Worm (Caenorhabditis elegans) whole organism, late embryonic: ENCODE data around the gene pcrg-1.

Experiments
- C08G9.2 ChIP-seq: sonication (generic microtip); optimal IDR thresholded peaks from 2 replicates; lab custom pipeline; 2016; ENCODE audit warnings: mild to moderate bottlenecking, missing genetic modification characterization, moderate library complexity, missing compliant biosample characterization
- C38D4.7 ChIP-seq: fragments of 200-800 bp; sonication (Bioruptor generic); optimal IDR thresholded peaks from 2 replicates; lab custom pipeline; 2018; ENCODE audit warnings: mild to moderate bottlenecking, missing genetic modification characterization, moderate library complexity, missing compliant biosample characterization
- K02D7.2 ChIP-seq: sonication (generic microtip); optimal IDR thresholded peaks from 2 replicates; lab custom pipeline; 2017; ENCODE audit warnings: mild to moderate bottlenecking, missing genetic modification characterization, missing compliant biosample characterization
- K09A11.1 ChIP-seq: sonication (generic microtip); optimal IDR thresholded peaks from 2 replicates; lab custom pipeline; 2017; ENCODE audit warnings: antibody characterized with exemption, mild to moderate bottlenecking, missing genetic modification characterization, missing compliant biosample characterization; ENCODE audit not compliant: insufficient read depth
- T23F11.4 ChIP-seq: fragments of 200-800 bp; sonication (Bioruptor generic); optimal IDR thresholded peaks from 2 replicates; lab custom pipeline; 2018; ENCODE audit warnings: mild to moderate bottlenecking, missing genetic modification characterization, missing compliant biosample characterization
- Y22D7AL.16 ChIP-seq: sonication (generic microtip); optimal IDR thresholded peaks from 2 replicates; lab custom pipeline; 2016; ENCODE audit warnings: missing genetic modification characterization, missing compliant biosample characterization
- ama-1 ChIP-seq: fragments of 150-350 bp; optimal IDR thresholded peaks from 2 replicates; lab custom pipeline; 2014
- ceh-18 ChIP-seq: sonication (generic microtip); optimal IDR thresholded peaks from 2 replicates; lab custom pipeline; 2016; ENCODE audit warnings: missing genetic modification characterization, missing compliant biosample characterization
- ceh-19 ChIP-seq: fragments of 200-800 bp; sonication (Bioruptor generic); optimal IDR thresholded peaks from 2 replicates; lab custom pipeline; 2018; ENCODE audit warnings: mild to moderate bottlenecking, missing genetic modification characterization, missing compliant biosample characterization
- ceh-24 ChIP-seq: sonication (generic microtip); optimal IDR thresholded peaks from 2 replicates; lab custom pipeline; 2016; ENCODE audit warnings: mild to moderate bottlenecking, missing genetic modification characterization, missing compliant biosample characterization
- ceh-30 ChIP-seq: fragments of 150-350 bp; optimal IDR thresholded peaks from 2 replicates; lab custom pipeline; 2014; ENCODE audit warnings: missing biosample characterization, missing genetic modification characterization
- ceh-31 ChIP-seq: sonication (generic microtip); optimal IDR thresholded peaks from 2 replicates; lab custom pipeline; 2016; ENCODE audit warnings: missing genetic modification characterization, missing compliant biosample characterization
- ceh-34 ChIP-seq: sonication (generic microtip); optimal IDR thresholded peaks from 2 replicates; lab custom pipeline; 2016; ENCODE audit warnings: mild to moderate bottlenecking, missing genetic modification characterization, missing compliant biosample characterization
- ceh-45 ChIP-seq: fragments of 200-800 bp; sonication (Bioruptor generic); IDR thresholded peaks from 2 replicates; pipeline ENCODE4 v1.3.6; 2022; ENCODE audit warnings: missing genetic modification reagents, missing genetic modification characterization, missing compliant biosample characterization
- ceh-48 ChIP-seq: sonication (generic microtip); optimal IDR thresholded peaks from 2 replicates; lab custom pipeline; 2016; ENCODE audit warnings: missing genetic modification characterization, inconsistent platforms, missing compliant biosample characterization
- ceh-6 ChIP-seq: fragments of 200-800 bp; sonication (Bioruptor generic); optimal IDR thresholded peaks from 2 replicates; lab custom pipeline; 2018; ENCODE audit warnings: mild to moderate bottlenecking, missing genetic modification characterization, missing compliant biosample characterization
- dmd-4 ChIP-seq: sonication (generic microtip); optimal IDR thresholded peaks from 2 replicates; lab custom pipeline; 2016; ENCODE audit warnings: borderline replicate concordance, missing genetic modification characterization, missing compliant biosample characterization
- elt-4 ChIP-seq: sonication (generic microtip); optimal IDR thresholded peaks from 2 replicates; lab custom pipeline; 2016; ENCODE audit warnings: missing genetic modification characterization, missing compliant biosample characterization
- ets-4 ChIP-seq: sonication (generic microtip); optimal IDR thresholded peaks from 2 replicates; lab custom pipeline; 2016; ENCODE audit warnings: missing genetic modification characterization, missing compliant biosample characterization
- eyg-1 ChIP-seq: sonication (generic microtip); optimal IDR thresholded peaks from 2 replicates; lab custom pipeline; 2016; ENCODE audit warnings: missing genotype, missing genetic modification characterization, missing compliant biosample characterization
- fkh-6 ChIP-seq: sonication (generic microtip); optimal IDR thresholded peaks from 2 replicates; lab custom pipeline; 2016; ENCODE audit warnings: missing genetic modification characterization, missing compliant biosample characterization
- gmeb-2 ChIP-seq: sonication (generic microtip); optimal IDR thresholded peaks from 2 replicates; lab custom pipeline; 2016; ENCODE audit warnings: missing genetic modification characterization, inconsistent platforms, missing compliant biosample characterization
- hlh-15 ChIP-seq: sonication (generic microtip); optimal IDR thresholded peaks from 2 replicates; lab custom pipeline; 2016; ENCODE audit warnings: missing genetic modification characterization, missing compliant biosample characterization
- hlh-30 ChIP-seq: sonication (generic microtip); optimal IDR thresholded peaks from 2 replicates; lab custom pipeline; 2017; ENCODE audit warnings: antibody characterized with exemption, missing genetic modification characterization, missing compliant biosample characterization; ENCODE audit not compliant: insufficient read depth
- madf-2 ChIP-seq: sonication (generic microtip); optimal IDR thresholded peaks from 2 replicates; lab custom pipeline; 2017; ENCODE audit warnings: missing genetic modification characterization, missing compliant biosample characterization
- mec-3 ChIP-seq: sonication (generic microtip); optimal IDR thresholded peaks from 2 replicates; lab custom pipeline; 2016; ENCODE audit warnings: borderline replicate concordance, missing genetic modification characterization, missing compliant biosample characterization
- nfya-1 ChIP-seq: sonication (generic microtip); optimal IDR thresholded peaks from 2 replicates; lab custom pipeline; 2017; ENCODE audit warnings: missing genetic modification characterization, mild to moderate bottlenecking, missing compliant biosample characterization, antibody characterized with exemption, moderate library complexity
- nhr-11 ChIP-seq: fragments of 150-350 bp; optimal IDR thresholded peaks from 2 replicates; lab custom pipeline; 2014; ENCODE audit warnings: missing biosample characterization, missing genetic modification characterization
- npax-4 ChIP-seq: sonication (generic microtip); optimal IDR thresholded peaks from 2 replicates; lab custom pipeline; 2016; ENCODE audit warnings: missing genetic modification characterization, missing compliant biosample characterization
- odd-2 ChIP-seq: sonication (generic microtip); optimal IDR thresholded peaks from 2 replicates; lab custom pipeline; 2017; ENCODE audit warnings: antibody characterized with exemption, mild to moderate bottlenecking, missing genetic modification characterization, missing compliant biosample characterization
- pag-3 ChIP-seq: sonication (generic microtip); optimal IDR thresholded peaks from 2 replicates; lab custom pipeline; 2016; ENCODE audit warnings: missing compliant biosample characterization, missing genetic modification characterization, borderline replicate concordance
- pax-1 ChIP-seq: fragments of 150-350 bp; optimal IDR thresholded peaks from 2 replicates; lab custom pipeline; 2014; ENCODE audit warnings: missing biosample characterization, missing genetic modification characterization
- pha-2 ChIP-seq: sonication (generic microtip); optimal IDR thresholded peaks from 2 replicates; lab custom pipeline; 2017; ENCODE audit warnings: mild to moderate bottlenecking, missing genetic modification characterization, missing compliant biosample characterization
- pha-4 ChIP-seq: fragments of 150-350 bp; optimal IDR thresholded peaks from 2 replicates; lab custom pipeline; 2018; ENCODE audit warnings: missing biosample characterization, missing genetic modification reagents, missing genetic modification characterization
- pqm-1 ChIP-seq: sonication (generic microtip); optimal IDR thresholded peaks from 2 replicates; lab custom pipeline; 2016; ENCODE audit warnings: missing genetic modification characterization, missing compliant biosample characterization
- pros-1 ChIP-seq: fragments of 150-350 bp; optimal IDR thresholded peaks from 2 replicates; lab custom pipeline; 2014; ENCODE audit warnings: missing biosample characterization, missing genetic modification reagents, missing genetic modification characterization
- sdc-2 ChIP-seq: sonication (generic microtip); optimal IDR thresholded peaks from 2 replicates; lab custom pipeline; 2016; ENCODE audit warnings: missing genotype, missing genetic modification characterization, missing compliant biosample characterization
- sox-2 ChIP-seq: fragments of 200-800 bp; sonication (Bioruptor generic); IDR thresholded peaks from 2 replicates; pipeline ENCODE4 v1.3.6; 2022; ENCODE audit warnings: missing genetic modification reagents, missing genetic modification characterization, missing compliant biosample characterization
- syd-9 ChIP-seq: sonication (generic microtip); optimal IDR thresholded peaks from 2 replicates; lab custom pipeline; 2016; ENCODE audit warnings: mild to moderate bottlenecking, missing genetic modification characterization, moderate library complexity, missing compliant biosample characterization
- tbx-2 ChIP-seq: sonication (generic microtip); optimal IDR thresholded peaks from 2 replicates; lab custom pipeline; 2016; ENCODE audit warnings: missing genetic modification characterization, missing compliant biosample characterization
- tbx-7 ChIP-seq: sonication (generic microtip); optimal IDR thresholded peaks from 2 replicates; lab custom pipeline; 2016; ENCODE audit warnings: missing genotype, missing genetic modification characterization, missing compliant biosample characterization
- unc-42 ChIP-seq: sonication (generic microtip); optimal IDR thresholded peaks from 2 replicates; lab custom pipeline; 2016; ENCODE audit warnings: missing genotype, missing genetic modification characterization, missing compliant biosample characterization
- unc-86 ChIP-seq: sonication (generic microtip); optimal IDR thresholded peaks from 2 replicates; lab custom pipeline; 2016; ENCODE audit warnings: missing genetic modification characterization, missing compliant biosample characterization
- ztf-16 ChIP-seq: sonication (generic microtip); optimal IDR thresholded peaks from 2 replicates; lab custom pipeline; 2017; ENCODE audit warnings: missing genetic modification characterization, missing compliant biosample characterization

pcrg-1 gene

ce11 chrII:7171305-7171998 is 28.9 kb upstream of the pcrg-1 start, which contains the start of gene dyf-13:
dyf-13 (minus strand) TSS chrII:7171355.
- no peak for TF ChIP-seq ama-1
- no peak for TF ChIP-seq ceh-6
- TF ChIP-seq ets-4 (tag; lab: Kevin White, UChicago): no peak
- no peak for TF ChIP-seq ceh-30 (tag; lab: Kevin White, UChicago)
- no peak for TF ChIP-seq C38D4.7 (GFP tag; lab: Kevin White, UChicago)
- no peak for TF ChIP-seq T23F11.4 (GFP tag; lab: Kevin White, UChicago)
- TF ChIP-seq sox-2: no peak
- no peak for TF ChIP-seq dmd-4 (tag; lab: Kevin White, UChicago)
- TF ChIP-seq nfya-1 (tag; lab: Kevin White, UChicago): no peak
- no peak for TF ChIP-seq pros-1 (tag; lab: Kevin White, UChicago)
- TF ChIP-seq sdc-2 (tag; lab: Kevin White, UChicago): no peak
- no peak for TF ChIP-seq K02D7.2 (tag; lab: Kevin White, UChicago)
- TF ChIP-seq npax-4 (tag; lab: Kevin White, UChicago): no peak
- no peak for TF ChIP-seq ceh-31 (tag; lab: Kevin White, UChicago)

- TF ChIP-seq pqm-1 (tag; lab: Kevin White, UChicago) (no peak), ceh-48 (tag; lab: Kevin White, UChicago) (no peak), C38D4.7 (GFP tag; lab: Kevin White, UChicago) (no peak), pha-2 (tag; lab: Kevin White, UChicago) (no peak), unc-86 (tag; lab: Kevin White, UChicago) (no peak), Y22D7AL.16 (tag; lab: Kevin White, UChicago) (no peak), sdc-2 (tag; lab: Kevin White, UChicago) (no peak), madf-2 (no peak)
Observed at ce11 chrII:7174843-7175242, 25.5 kb upstream of the pcrg-1 start, which contains the start of gene glc-4. glc-4 (minus strand) TSS chrII:7174943.

- TF ChIP-seq unc-42 (tag; lab: Kevin White, UChicago) (peak; percentile 80), pha-2 (tag; lab: Kevin White, UChicago) (no peak), nhr-11 (tag; lab: Kevin White, UChicago) (no peak)
Observed at ce11 chrII:7176108-7176507, 24.2 kb upstream of the pcrg-1 start.

ce11 chrII:7182630-7183029 is 17.7 kb upstream of the pcrg-1 start:
- TF ChIP-seq nfya-1 (tag; lab: Kevin White, UChicago) (peak; percentile 27), syd-9 (no peak), hlh-30 (tag; lab: Kevin White, UChicago) (no peak), gmeb-2 (tag; lab: Kevin White, UChicago) (no peak), mec-3 (tag; lab: Kevin White, UChicago) (no peak), ceh-31 (tag; lab: Kevin White, UChicago) (peak; percentile 38), ceh-45 (no peak), T23F11.4 (GFP tag; lab: Kevin White, UChicago) (no peak), pqm-1 (tag; lab: Kevin White, UChicago) (no peak), eyg-1 (tag; lab: Kevin White, UChicago) (no peak), Y22D7AL.16 (tag; lab: Kevin White, UChicago) (no peak), K09A11.1 (no peak), C08G9.2 (tag; lab: Kevin White, UChicago) (peak; percentile 5), ztf-16 (no peak), ceh-24 (tag; lab: Kevin White, UChicago) (no peak), pha-4 (tag; lab: Kevin White, UChicago) (no peak), ceh-19 (GFP tag; lab: Kevin White, UChicago) (peak; percentile 17), sox-2 (no peak), pag-3 (no peak), ceh-18 (tag; lab: Kevin White, UChicago) (peak; percentile 40), tbx-7 (no peak), hlh-15 (tag; lab: Kevin White, UChicago) (no peak), C38D4.7 (GFP tag; lab: Kevin White, UChicago) (no peak), unc-42 (tag; lab: Kevin White, UChicago) (peak; percentile 79), fkh-6 (tag; lab: Kevin White, UChicago) (no peak), ceh-30 (tag; lab: Kevin White, UChicago) (no peak), ets-4 (tag; lab: Kevin White, UChicago) (no peak), ceh-6 (no peak), ceh-34 (tag; lab: Kevin White, UChicago) (no peak), ama-1 (no peak), odd-2 (no peak), pax-1 (tag; lab: Kevin White, UChicago) (no peak), tbx-2 (tag; lab: Kevin White, UChicago) (peak; percentile 0), elt-4 (tag; lab: Kevin White, UChicago) (no peak)
